Worm (Caenorhabditis elegans): ENCODE results near the gene exos-8.

Gene exos-8

ce11 chrII:6776418-6777034 lies 35.0 kb downstream of the exos-8 start, which contains the start of gene ssup-72 (continued):
- TF ChIP-seq nhr-47 (tag; optimal IDR thresholded peaks at IDR 0.05) (peak; percentile 86), dsc-1 (tag; optimal IDR thresholded peaks at IDR 0.05) (peak; percentile 81), ceh-90 (tag; optimal IDR thresholded peaks at IDR 0.05) (peak; percentile 86), irx-1 (tag; optimal IDR thresholded peaks at IDR 0.05) (peak; percentile 82), rnt-1 (tag; optimal IDR thresholded peaks at IDR 0.05) (peak; percentile 96), elt-2 (tag; optimal IDR thresholded peaks at IDR 0.05) (peak; percentile 35), unc-30 (tag; optimal IDR thresholded peaks at IDR 0.05) (no peak), swsn-7 (tag; optimal IDR thresholded peaks at IDR 0.05) (peak; percentile 80), Y116A8C.19 (tag; optimal IDR thresholded peaks at IDR 0.05; ENCODE audit: borderline replicate concordance) (peak; percentile 67), nhr-11 (tag; optimal IDR thresholded peaks at IDR 0.05) (no peak), C16A3.4 (tag; optimal IDR thresholded peaks at IDR 0.05) (peak; percentile 62), nhr-85 (tag) (peak; percentile 92), blmp-1 (tag; optimal IDR thresholded peaks at IDR 0.05) (peak; percentile 25), fkh-10 (GFP tag; optimal IDR thresholded peaks at IDR 0.05) (no peak), nhr-76 (tag; optimal IDR thresholded peaks at IDR 0.05) (no peak), sox-4 (tag; optimal IDR thresholded peaks at IDR 0.05) (peak; percentile 83), lin-13 (GFP tag; optimal IDR thresholded peaks at IDR 0.05) (peak; percentile 52), tlp-1 (tag; optimal IDR thresholded peaks at IDR 0.05) (no peak), mef-2 (tag; optimal IDR thresholded peaks at IDR 0.05) (no peak), efl-1 (optimal IDR thresholded peaks at IDR 0.05) (peak; percentile 27 to 87), efl-1 (GFP tag; optimal IDR thresholded peaks at IDR 0.05 in 1 of 2) (peak; percentile 87 to 98), lin-35 (GFP tag; optimal IDR thresholded peaks at IDR 0.05) (peak; percentile 84 to 91), sptf-1 (tag; optimal IDR thresholded peaks at IDR 0.05) (no peak), hpl-2 (GFP tag; optimal IDR thresholded peaks at IDR 0.05) (no peak), unc-98 (GFP tag; IDR thresholded peaks at IDR 0.05) (no peak), alr-1 (tag; optimal IDR thresholded peaks at IDR 0.05; ENCODE audit: borderline replicate concordance) (no peak), mdl-1 (tag; optimal IDR thresholded peaks at IDR 0.05) (peak in 1 of 2 experiments; percentile 29), ceh-8 (GFP tag; optimal IDR thresholded peaks at IDR 0.05) (no peak), nhr-71 (tag; optimal IDR thresholded peaks at IDR 0.05) (peak; percentile 90), pag-3 (tag; optimal IDR thresholded peaks at IDR 0.05; ENCODE audit: borderline replicate concordance, insufficient read depth) (no peak), grh-1 (GFP tag; IDR thresholded peaks at IDR 0.05) (peak; percentile 51; the same call in 1 of the 2 replicates), ceh-88 (GFP tag; IDR thresholded peaks at IDR 0.05) (peak; percentile 62; the same call in 1 of the 2 replicates), F16B12.6 (tag; optimal IDR thresholded peaks at IDR 0.05) (no peak), vab-15 (tag; optimal IDR thresholded peaks at IDR 0.05) (no peak), dpl-1 (GFP tag; optimal IDR thresholded peaks at IDR 0.05) (peak; percentile 80 to 90 (median 85)), nhr-28 (tag; optimal IDR thresholded peaks at IDR 0.05) (no peak), nhr-12 (tag; optimal IDR thresholded peaks at IDR 0.05) (no peak), nhr-84 (tag; optimal IDR thresholded peaks at IDR 0.05) (no peak), skn-1 (tag; optimal IDR thresholded peaks at IDR 0.05) (peak; percentile 45), tbx-2 (tag; optimal IDR thresholded peaks at IDR 0.05) (peak; percentile 84), egl-27 (tag; optimal IDR thresholded peaks at IDR 0.05) (no peak), fkh-4 (tag; optimal IDR thresholded peaks at IDR 0.05; ENCODE audit: borderline replicate concordance) (peak; percentile 86), fkh-8 (tag; optimal IDR thresholded peaks at IDR 0.05) (peak; percentile 74), hlh-17 (GFP tag; optimal IDR thresholded peaks at IDR 0.05; ENCODE audit: borderline replicate concordance) (no peak), unc-130 (tag; optimal IDR thresholded peaks at IDR 0.05) (peak; percentile 76), nhr-20 (tag; optimal IDR thresholded peaks at IDR 0.05) (peak; percentile 83), nhr-19 (GFP tag; conservative IDR thresholded peaks at IDR 0.05) (peak; percentile 79), pqm-1 (tag; optimal IDR thresholded peaks at IDR 0.05) (no peak), lir-3 (tag; optimal IDR thresholded peaks at IDR 0.05; ENCODE audit: poor library complexity) (peak; percentile 94), hlh-4 (tag; optimal IDR thresholded peaks at IDR 0.05) (no peak), aly-2 (tag; optimal IDR thresholded peaks at IDR 0.05) (peak; percentile 4), unc-86 (tag; optimal IDR thresholded peaks at IDR 0.05) (peak; percentile 77)

Data from whole organism, L1 larva.